Fruit fly (Drosophila melanogaster): Measurements from ENCODE around the gene hyx.

The hyx gene

DNA sequence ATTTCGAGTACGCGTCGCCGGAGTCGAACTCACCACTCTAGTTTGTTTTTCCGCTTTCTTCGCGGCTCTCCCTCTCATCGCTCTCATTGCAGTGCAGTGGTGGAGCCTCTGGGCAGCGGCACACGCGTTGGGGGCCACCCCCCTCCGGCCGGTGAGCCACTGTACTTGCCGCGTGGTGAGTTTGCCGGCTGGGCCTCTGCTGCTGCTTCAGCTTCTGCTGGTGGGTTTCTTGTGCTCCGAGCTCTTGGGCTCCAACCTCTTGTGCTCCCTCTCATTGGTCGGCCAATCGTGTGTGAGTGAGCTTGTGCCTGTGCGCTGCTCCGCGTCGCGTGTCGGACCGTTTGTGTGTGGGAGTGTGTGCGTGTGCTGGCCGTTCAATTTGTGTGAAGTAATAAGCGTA, 14.5 kb downstream of the hyx start (continued):
- TF ChIP-seq CG17361 (GFP tag; IDR thresholded peaks at IDR 0.05) (no peak), pros (GFP tag; optimal IDR thresholded peaks at IDR 0.05) (peak; percentile 91), az2 (GFP tag; optimal IDR thresholded peaks at IDR 0.05) (peak; percentile 10), CG18599 (GFP tag; optimal IDR thresholded peaks at IDR 0.05) (peak; percentile 90), CG12236 (GFP tag; optimal IDR thresholded peaks at IDR 0.05) (peak; percentile 29), dysf (GFP tag; IDR thresholded peaks at IDR 0.05) (no peak), prd (optimal IDR thresholded peaks at IDR 0.05) (no peak), prd (GFP tag; IDR thresholded peaks at IDR 0.05) (no peak), CG7745 (tag; optimal IDR thresholded peaks at IDR 0.05) (peak; percentile 51), CG2889 (GFP tag; IDR thresholded peaks at IDR 0.05) (no peak), CG9727 (GFP tag; optimal IDR thresholded peaks at IDR 0.05) (peak; percentile 30), CG11398 (GFP tag; optimal IDR thresholded peaks at IDR 0.05) (peak; percentile 32), Ets97D (GFP tag; optimal IDR thresholded peaks at IDR 0.05) (no peak), CG5953 (GFP tag; IDR thresholded peaks at IDR 0.05) (no peak), ken (GFP tag; IDR thresholded peaks at IDR 0.05) (no peak), NC2α (GFP tag; optimal IDR thresholded peaks at IDR 0.05) (peak; percentile 33), D (optimal IDR thresholded peaks at IDR 0.05) (no peak), D (GFP tag; optimal IDR thresholded peaks at IDR 0.05) (no peak), CG10565 (GFP tag; optimal IDR thresholded peaks at IDR 0.05) (no peak), CG10267 (tag; optimal IDR thresholded peaks at IDR 0.05) (no peak), ERR (GFP tag; optimal IDR thresholded peaks at IDR 0.05) (peak; percentile 77), Doc2 (GFP tag; IDR thresholded peaks at IDR 0.05) (no peak), CG31388 (GFP tag; optimal IDR thresholded peaks at IDR 0.05) (no peak), lbe (GFP tag; optimal IDR thresholded peaks at IDR 0.05) (peak; percentile 64), chinmo (GFP tag; IDR thresholded peaks at IDR 0.05; ENCODE audit: partially characterized antibody) (no peak), Med (GFP tag) (peak; percentile 97), her (GFP tag; optimal IDR thresholded peaks at IDR 0.05) (peak; percentile 85), Dref (GFP tag; IDR thresholded peaks at IDR 0.05) (no peak), ash1 (GFP tag; optimal IDR thresholded peaks at IDR 0.05) (peak; percentile 71), CG33213 (GFP tag; optimal IDR thresholded peaks at IDR 0.05) (no peak), NFAT (GFP tag; IDR thresholded peaks at IDR 0.05) (no peak), CG8290 (GFP tag; optimal IDR thresholded peaks at IDR 0.05) (no peak), CG8290 (tag; optimal IDR thresholded peaks at IDR 0.05) (peak in 1 of 2 experiments; percentile 93), HLH54F (GFP tag; optimal IDR thresholded peaks at IDR 0.05) (peak; percentile 51), CG10543 (GFP tag; optimal IDR thresholded peaks at IDR 0.05) (peak; percentile 91), CG15011 (GFP tag; optimal IDR thresholded peaks at IDR 0.05) (no peak), esg (GFP tag; conservative IDR thresholded peaks at IDR 0.05) (no peak), wek (GFP tag; optimal IDR thresholded peaks at IDR 0.05) (peak; percentile 51), peb (GFP tag; IDR thresholded peaks at IDR 0.05) (no peak), br (optimal IDR thresholded peaks at IDR 0.05) (no peak), tx (GFP tag; optimal IDR thresholded peaks at IDR 0.05) (peak; percentile 52), CG11456 (GFP tag; IDR thresholded peaks at IDR 0.05) (no peak), Atf3 (GFP tag; optimal IDR thresholded peaks at IDR 0.05) (peak; percentile 28), CG31365 (tag; optimal IDR thresholded peaks at IDR 0.05) (peak; percentile 35), ato (GFP tag; IDR thresholded peaks at IDR 0.05; ENCODE audit: partially characterized antibody) (no peak), Bgb (GFP tag; IDR thresholded peaks at IDR 0.05; ENCODE audit: partially characterized antibody) (no peak), sens-2 (GFP tag; IDR thresholded peaks at IDR 0.05) (no peak), chif (GFP tag; optimal IDR thresholded peaks at IDR 0.05) (peak; percentile 8 to 31), CoRest (tag; optimal IDR thresholded peaks at IDR 0.05) (no peak), lmd (GFP tag; IDR thresholded peaks at IDR 0.05) (no peak), MTF-1 (GFP tag; optimal IDR thresholded peaks at IDR 0.05; ENCODE audit: borderline replicate concordance) (peak; percentile 64), Six4 (GFP tag; optimal IDR thresholded peaks at IDR 0.05) (peak; percentile 7), B-H2 (GFP tag; optimal IDR thresholded peaks at IDR 0.05) (peak; percentile 6)
